Fruit fly (Drosophila melanogaster): ENCODE measurements around the gene Prosbeta3.

The Prosbeta3 gene

dm6 chr3R:8992928-8993579, 13.0 kb downstream of the Prosbeta3 start, which contains the start of gene CG11975 (continued):
- TF ChIP-seq CG12659 (GFP tag; optimal IDR thresholded peaks at IDR 0.05) (peak; percentile 83), NK7.1 (GFP tag; optimal IDR thresholded peaks at IDR 0.05) (peak; percentile 64), CG10274 (GFP tag; optimal IDR thresholded peaks at IDR 0.05) (no peak), pros (GFP tag; optimal IDR thresholded peaks at IDR 0.05) (peak; percentile 47), Xbp1 (GFP tag; optimal IDR thresholded peaks at IDR 0.05) (peak; percentile 78), CG3065 (GFP tag; optimal IDR thresholded peaks at IDR 0.05) (peak; percentile 66), CG11398 (GFP tag; optimal IDR thresholded peaks at IDR 0.05) (peak; percentile 60), CG18011 (GFP tag; optimal IDR thresholded peaks at IDR 0.05) (peak; percentile 78), CG11456 (GFP tag; IDR thresholded peaks at IDR 0.05) (peak; percentile 70; the same call in 2 of the 3 replicates), CG9727 (GFP tag; optimal IDR thresholded peaks at IDR 0.05) (peak; percentile 60), Deaf1 (tag; optimal IDR thresholded peaks at IDR 0.05) (no peak), hth (optimal IDR thresholded peaks at IDR 0.05) (no peak), her (GFP tag; optimal IDR thresholded peaks at IDR 0.05) (peak; percentile 82), Mes4 (GFP tag; optimal IDR thresholded peaks at IDR 0.05) (peak; percentile 69), Dip3 (GFP tag; optimal IDR thresholded peaks at IDR 0.05) (peak; percentile 82), wor (GFP tag; IDR thresholded peaks at IDR 0.05) (peak; percentile 36; the same call in 1 of the 2 replicates), Dek (tag; optimal IDR thresholded peaks at IDR 0.05) (peak; percentile 57), CG14860 (GFP tag; IDR thresholded peaks at IDR 0.05; ENCODE audit: partially characterized antibody) (peak; percentile 43; the same call in 1 of the 3 replicates), eyg (GFP tag; optimal IDR thresholded peaks at IDR 0.05) (peak; percentile 80), D19B (GFP tag; optimal IDR thresholded peaks at IDR 0.05) (peak; percentile 40), psq (GFP tag; optimal IDR thresholded peaks at IDR 0.05) (peak; percentile 35), CG11560 (tag; IDR thresholded peaks at IDR 0.05) (no peak; the same call in 2 of the 3 replicates), jumu (GFP tag; optimal IDR thresholded peaks at IDR 0.05) (peak; percentile 90), CG17359 (tag; optimal IDR thresholded peaks at IDR 0.05) (peak; percentile 53), ERR (GFP tag; optimal IDR thresholded peaks at IDR 0.05) (peak; percentile 37), CG2129 (GFP tag; IDR thresholded peaks at IDR 0.05; ENCODE audit: partially characterized antibody) (peak; percentile 50; the same call in 1 of the 2 replicates), so (GFP tag; IDR thresholded peaks at IDR 0.05) (no peak), CoRest (tag; optimal IDR thresholded peaks at IDR 0.05) (peak; percentile 74), gsb (GFP tag; IDR thresholded peaks at IDR 0.05) (0 out of 2 replicates have a peak, but pooled peaks have one; percentile 12), CG8359 (GFP tag; optimal IDR thresholded peaks at IDR 0.05; ENCODE audit: borderline replicate concordance) (no peak), CG12744 (GFP tag; optimal IDR thresholded peaks at IDR 0.05) (peak; percentile 75), stwl (tag; optimal IDR thresholded peaks at IDR 0.05) (peak; percentile 62), kay (GFP tag; optimal IDR thresholded peaks at IDR 0.05) (peak; percentile 49), CG13123 (GFP tag; optimal IDR thresholded peaks at IDR 0.05) (peak; percentile 36), CG9932 (GFP tag; IDR thresholded peaks at IDR 0.05) (peak; percentile 91), NfI (GFP tag; optimal IDR thresholded peaks at IDR 0.05) (peak; percentile 68), ATbp (GFP tag; optimal IDR thresholded peaks at IDR 0.05) (no peak), Sry-δ (GFP tag; optimal IDR thresholded peaks at IDR 0.05) (peak; percentile 96), CrebB (tag; optimal IDR thresholded peaks at IDR 0.05) (no peak), fd96Cb (tag; optimal IDR thresholded peaks at IDR 0.05) (peak; percentile 53), Sox102F (GFP tag; optimal IDR thresholded peaks at IDR 0.05) (no peak), BtbVII (GFP tag; optimal IDR thresholded peaks at IDR 0.05) (peak; percentile 28), Jarid2 (GFP tag; optimal IDR thresholded peaks at IDR 0.05) (peak; percentile 32), Poxn (GFP tag; IDR thresholded peaks at IDR 0.05) (0 out of 2 replicates have a peak, but pooled peaks have one; percentile 21), CG3407 (GFP tag; optimal IDR thresholded peaks at IDR 0.05) (no peak), CG10959 (GFP tag; IDR thresholded peaks at IDR 0.05) (0 out of 2 replicates have a peak, but pooled peaks have one; percentile 21), sna (GFP tag; IDR thresholded peaks at IDR 0.05; ENCODE audit: partially characterized antibody) (peak; percentile 60), CG15696 (tag; optimal IDR thresholded peaks at IDR 0.05) (peak; percentile 62), gfzf (GFP tag; optimal IDR thresholded peaks at IDR 0.05) (peak; percentile 35)

Measured in whole organism, embryonic.